Worm (Caenorhabditis elegans) whole organism, late embryonic: Measurements from ENCODE around the gene F09G8.5.

Experiments
- C38D4.7 ChIP-seq: fragments of 200-800 bp; sonication (Bioruptor generic); optimal IDR thresholded peaks from 2 replicates; lab custom pipeline; 2018; ENCODE audit warnings: mild to moderate bottlenecking, missing genetic modification characterization, moderate library complexity, missing compliant biosample characterization
- K02D7.2 ChIP-seq: sonication (generic microtip); optimal IDR thresholded peaks from 2 replicates; lab custom pipeline; 2017; ENCODE audit warnings: mild to moderate bottlenecking, missing genetic modification characterization, missing compliant biosample characterization
- T23F11.4 ChIP-seq: fragments of 200-800 bp; sonication (Bioruptor generic); optimal IDR thresholded peaks from 2 replicates; lab custom pipeline; 2018; ENCODE audit warnings: mild to moderate bottlenecking, missing genetic modification characterization, missing compliant biosample characterization
- ama-1 ChIP-seq: fragments of 150-350 bp; optimal IDR thresholded peaks from 2 replicates; lab custom pipeline; 2014
- ceh-19 ChIP-seq: fragments of 200-800 bp; sonication (Bioruptor generic); optimal IDR thresholded peaks from 2 replicates; lab custom pipeline; 2018; ENCODE audit warnings: mild to moderate bottlenecking, missing genetic modification characterization, missing compliant biosample characterization
- ceh-2 ChIP-seq: sonication (generic microtip); optimal IDR thresholded peaks from 2 replicates; lab custom pipeline; 2016; ENCODE audit warnings: missing genotype, missing genetic modification characterization, missing compliant biosample characterization
- ceh-22 ChIP-seq: sonication (generic microtip); optimal IDR thresholded peaks from 2 replicates; lab custom pipeline; 2017; ENCODE audit warnings: missing biosample characterization, missing genetic modification characterization
- ceh-24 ChIP-seq: sonication (generic microtip); optimal IDR thresholded peaks from 2 replicates; lab custom pipeline; 2016; ENCODE audit warnings: mild to moderate bottlenecking, missing genetic modification characterization, missing compliant biosample characterization
- ceh-31 ChIP-seq: sonication (generic microtip); optimal IDR thresholded peaks from 2 replicates; lab custom pipeline; 2016; ENCODE audit warnings: missing genetic modification characterization, missing compliant biosample characterization
- ceh-34 ChIP-seq: sonication (generic microtip); optimal IDR thresholded peaks from 2 replicates; lab custom pipeline; 2016; ENCODE audit warnings: mild to moderate bottlenecking, missing genetic modification characterization, missing compliant biosample characterization
- ceh-48 ChIP-seq: sonication (generic microtip); optimal IDR thresholded peaks from 2 replicates; lab custom pipeline; 2016; ENCODE audit warnings: missing genetic modification characterization, inconsistent platforms, missing compliant biosample characterization
- ceh-6 ChIP-seq: fragments of 200-800 bp; sonication (Bioruptor generic); optimal IDR thresholded peaks from 2 replicates; lab custom pipeline; 2018; ENCODE audit warnings: mild to moderate bottlenecking, missing genetic modification characterization, missing compliant biosample characterization
- ceh-9 ChIP-seq: sonication (generic microtip); optimal IDR thresholded peaks from 2 replicates; lab custom pipeline; 2016; ENCODE audit warnings: mild to moderate bottlenecking, missing genetic modification characterization, inconsistent platforms, missing compliant biosample characterization
- che-1 ChIP-seq: sonication (generic microtip); optimal IDR thresholded peaks from 2 replicates; lab custom pipeline; 2016; ENCODE audit warnings: mild to moderate bottlenecking, missing genetic modification characterization, missing compliant biosample characterization
- dmd-4 ChIP-seq: sonication (generic microtip); optimal IDR thresholded peaks from 2 replicates; lab custom pipeline; 2016; ENCODE audit warnings: borderline replicate concordance, missing genetic modification characterization, missing compliant biosample characterization
- elt-2 ChIP-seq: sonication (generic microtip); optimal IDR thresholded peaks from 2 replicates; lab custom pipeline; 2016; ENCODE audit warnings: missing genetic modification reagents, missing genetic modification characterization, missing compliant biosample characterization
- elt-4 ChIP-seq: sonication (generic microtip); optimal IDR thresholded peaks from 2 replicates; lab custom pipeline; 2016; ENCODE audit warnings: missing genetic modification characterization, missing compliant biosample characterization
- fkh-6 ChIP-seq: sonication (generic microtip); optimal IDR thresholded peaks from 2 replicates; lab custom pipeline; 2016; ENCODE audit warnings: missing genetic modification characterization, missing compliant biosample characterization
- gmeb-2 ChIP-seq: sonication (generic microtip); optimal IDR thresholded peaks from 2 replicates; lab custom pipeline; 2016; ENCODE audit warnings: missing genetic modification characterization, inconsistent platforms, missing compliant biosample characterization
- hlh-30 ChIP-seq: sonication (generic microtip); optimal IDR thresholded peaks from 2 replicates; lab custom pipeline; 2017; ENCODE audit warnings: antibody characterized with exemption, missing genetic modification characterization, missing compliant biosample characterization; ENCODE audit not compliant: insufficient read depth
- hlh-8 ChIP-seq: sonication (generic microtip); optimal IDR thresholded peaks from 2 replicates; lab custom pipeline; 2016; ENCODE audit warnings: missing genotype, missing genetic modification characterization, missing compliant biosample characterization
- lin-11 ChIP-seq: fragments of 200-800 bp; sonication (Bioruptor generic); optimal IDR thresholded peaks from 2 replicates; lab custom pipeline; 2018; ENCODE audit warnings: mild to moderate bottlenecking, missing genetic modification characterization, missing compliant biosample characterization
- madf-2 ChIP-seq: sonication (generic microtip); optimal IDR thresholded peaks from 2 replicates; lab custom pipeline; 2017; ENCODE audit warnings: missing genetic modification characterization, missing compliant biosample characterization
- mec-3 ChIP-seq: sonication (generic microtip); optimal IDR thresholded peaks from 2 replicates; lab custom pipeline; 2016; ENCODE audit warnings: borderline replicate concordance, missing genetic modification characterization, missing compliant biosample characterization
- nhr-11 ChIP-seq: fragments of 150-350 bp; optimal IDR thresholded peaks from 2 replicates; lab custom pipeline; 2014; ENCODE audit warnings: missing biosample characterization, missing genetic modification characterization
- pat-9 ChIP-seq: fragments of 200-800 bp; sonication (Bioruptor generic); optimal IDR thresholded peaks from 2 replicates; lab custom pipeline; 2018; ENCODE audit warnings: mild to moderate bottlenecking, missing genetic modification characterization, moderate library complexity, missing compliant biosample characterization
- pax-1 ChIP-seq: fragments of 150-350 bp; optimal IDR thresholded peaks from 2 replicates; lab custom pipeline; 2014; ENCODE audit warnings: missing biosample characterization, missing genetic modification characterization
- pqm-1 ChIP-seq: sonication (generic microtip); optimal IDR thresholded peaks from 2 replicates; lab custom pipeline; 2016; ENCODE audit warnings: missing genetic modification characterization, missing compliant biosample characterization
- ref-2 ChIP-seq: sonication (generic microtip); optimal IDR thresholded peaks from 2 replicates; lab custom pipeline; 2016; ENCODE audit warnings: missing genetic modification characterization, missing compliant biosample characterization
- sox-2 ChIP-seq: fragments of 200-800 bp; sonication (Bioruptor generic); IDR thresholded peaks from 2 replicates; pipeline ENCODE4 v1.3.6; 2022; ENCODE audit warnings: missing genetic modification reagents, missing genetic modification characterization, missing compliant biosample characterization
- syd-9 ChIP-seq: sonication (generic microtip); optimal IDR thresholded peaks from 2 replicates; lab custom pipeline; 2016; ENCODE audit warnings: mild to moderate bottlenecking, missing genetic modification characterization, moderate library complexity, missing compliant biosample characterization
- tbx-2 ChIP-seq: sonication (generic microtip); optimal IDR thresholded peaks from 2 replicates; lab custom pipeline; 2016; ENCODE audit warnings: missing genetic modification characterization, missing compliant biosample characterization
- tbx-7 ChIP-seq: sonication (generic microtip); optimal IDR thresholded peaks from 2 replicates; lab custom pipeline; 2016; ENCODE audit warnings: missing genotype, missing genetic modification characterization, missing compliant biosample characterization
- ttx-3 ChIP-seq: sonication (generic microtip); optimal IDR thresholded peaks from 2 replicates; lab custom pipeline; 2016; ENCODE audit warnings: missing genetic modification reagents, missing genetic modification characterization, missing compliant biosample characterization
- unc-42 ChIP-seq: sonication (generic microtip); optimal IDR thresholded peaks from 2 replicates; lab custom pipeline; 2016; ENCODE audit warnings: missing genotype, missing genetic modification characterization, missing compliant biosample characterization
- unc-55 ChIP-seq: sonication (generic microtip); optimal IDR thresholded peaks from 2 replicates; lab custom pipeline; 2017; ENCODE audit warnings: missing biosample characterization, missing genetic modification reagents, missing genetic modification characterization
- zip-5 ChIP-seq: sonication (generic microtip); optimal IDR thresholded peaks from 2 replicates; lab custom pipeline; 2016; ENCODE audit warnings: missing genetic modification characterization, missing compliant biosample characterization

F09G8.5 gene

ce11 chrIII:8279567-8279966, 24.8 kb downstream of the F09G8.5 start:
- TF ChIP-seq dmd-4 (tag; lab: Kevin White, UChicago) (no peak), unc-42 (peak; percentile 55), unc-55 (GFP tag; lab: Kevin White, UChicago) (peak; percentile 19), ceh-22 (tag; lab: Kevin White, UChicago) (no peak), elt-2 (tag; lab: Kevin White, UChicago) (peak; percentile 21)

ce11 chrIII:8280352-8280751, 25.6 kb downstream of the F09G8.5 start:
- no peak for TF ChIP-seq sox-2 (GFP tag; lab: Robert Waterston, UW)
- TF ChIP-seq hlh-30: no peak
- TF ChIP-seq ceh-31 (tag; lab: Kevin White, UChicago): peak; percentile 11

- no peak for TF ChIP-seq unc-42
- TF ChIP-seq gmeb-2: no peak
- TF ChIP-seq nhr-11 (tag; lab: Kevin White, UChicago): no peak
- no peak for TF ChIP-seq lin-11 (tag; lab: Kevin White, UChicago)
- no peak for TF ChIP-seq K02D7.2 (tag; lab: Kevin White, UChicago)
- no peak for TF ChIP-seq ama-1
- TF ChIP-seq elt-4: no peak
- no peak for TF ChIP-seq T23F11.4 (GFP tag; lab: Kevin White, UChicago)
- no peak for TF ChIP-seq tbx-7 (tag; lab: Kevin White, UChicago)
- TF ChIP-seq ceh-19 (GFP tag; lab: Kevin White, UChicago): no peak
- TF ChIP-seq hlh-30: no peak
- TF ChIP-seq ceh-9 (tag; lab: Kevin White, UChicago): no peak
- TF ChIP-seq ceh-24 (tag; lab: Kevin White, UChicago): no peak
- TF ChIP-seq hlh-8 (tag; lab: Kevin White, UChicago): no peak
- no peak for TF ChIP-seq dmd-4 (tag; lab: Kevin White, UChicago)
- no peak for TF ChIP-seq syd-9 (tag; lab: Kevin White, UChicago)
- no peak for TF ChIP-seq ttx-3 (tag; lab: Kevin White, UChicago)
- no peak for TF ChIP-seq ceh-34 (tag; lab: Kevin White, UChicago)
- TF ChIP-seq madf-2 (tag; lab: Kevin White, UChicago): no peak
- TF ChIP-seq che-1 (tag; lab: Kevin White, UChicago): no peak
- TF ChIP-seq, all 69 proteins: peak for 0
These were observed 26.5 kb downstream of the F09G8.5 start for ce11 chrIII:8281310-8281709.

ce11 chrIII:8283525-8283924, 28.8 kb downstream of the F09G8.5 start:
- TF ChIP-seq zip-5 (tag; lab: Kevin White, UChicago) (no peak), ceh-2 (tag; lab: Kevin White, UChicago) (no peak), T23F11.4 (GFP tag; lab: Kevin White, UChicago) (no peak), ref-2 (tag; lab: Kevin White, UChicago) (no peak), ceh-48 (no peak), pat-9 (tag; lab: Kevin White, UChicago) (no peak), tbx-2 (no peak), madf-2 (tag; lab: Kevin White, UChicago) (no peak), pqm-1 (no peak), hlh-30 (no peak), mec-3 (tag; lab: Kevin White, UChicago) (no peak), fkh-6 (no peak)

- TF ChIP-seq unc-42 (peak; percentile 61), elt-2 (tag; lab: Kevin White, UChicago) (no peak)
These were observed 31.2 kb downstream of the F09G8.5 start for ce11 chrIII:8286003-8286402.

ce11 chrIII:8286824-8287223, 32.0 kb downstream of the F09G8.5 start:
- no peak for TF ChIP-seq ceh-6 (GFP tag; lab: Kevin White, UChicago)
- TF ChIP-seq pax-1 (tag; lab: Kevin White, UChicago): no peak
- TF ChIP-seq C38D4.7 (GFP tag; lab: Kevin White, UChicago): no peak
- TF ChIP-seq, all 69 proteins: peak for 0
